Worm (Caenorhabditis elegans) whole organism, L4 larva: Measurements from ENCODE around the gene W05B10.4.

Experiments
- D1046.2 ChIP-seq: fragments of 200-800 bp; sonication (Bioruptor generic); IDR thresholded peaks from 2 replicates; pipeline ENCODE4 v1.3.6; 2022; ENCODE audit warnings: missing genetic modification characterization, missing compliant biosample characterization
- F26F4.8 ChIP-seq: fragments of 200-800 bp; sonication (Bioruptor generic); conservative IDR thresholded peaks from 2 replicates; pipeline ENCODE4 v1.3.6; 2022; ENCODE audit warnings: missing genetic modification characterization, missing compliant biosample characterization
- F44E2.7 ChIP-seq: fragments of 200-800 bp; sonication (Bioruptor generic); IDR thresholded peaks from 2 replicates; pipeline ENCODE4 v2.1.2; 2022; ENCODE audit warnings: missing genetic modification characterization, missing compliant biosample characterization
- T20F7.1 ChIP-seq: fragments of 200-800 bp; sonication (Bioruptor generic); optimal IDR thresholded peaks from 2 replicates; lab custom pipeline; 2018; ENCODE audit warnings: mild to moderate bottlenecking, missing genetic modification characterization, missing compliant biosample characterization
- T26A8.4 ChIP-seq: fragments of 200-800 bp; sonication (Bioruptor generic); IDR thresholded peaks from 2 replicates; pipeline ENCODE4 v1.3.6; 2022; ENCODE audit warnings: missing genetic modification characterization, missing compliant biosample characterization
- Y48G9A.11 ChIP-seq: fragments of 200-800 bp; sonication (Bioruptor generic); IDR thresholded peaks from 2 replicates; pipeline ENCODE4 v1.3.6; 2022; ENCODE audit warnings: missing genetic modification reagents, missing genetic modification characterization, missing compliant biosample characterization
- aha-1 ChIP-seq: fragments of 150-350 bp; peaks from one replicate; lab custom pipeline; 2014; ENCODE audit warnings: missing biosample characterization, missing genetic modification characterization
- arid-1 ChIP-seq: fragments of 200-800 bp; sonication (Bioruptor generic); conservative IDR thresholded peaks from 2 replicates; pipeline ENCODE4 v1.3.6; 2022; ENCODE audit warnings: missing genetic modification reagents, missing genetic modification characterization, missing compliant biosample characterization
- ceh-62 ChIP-seq: sonication (generic microtip); optimal IDR thresholded peaks from 2 replicates; lab custom pipeline; 2017; ENCODE audit warnings: missing biosample characterization, missing genetic modification characterization
- ces-1 ChIP-seq: fragments of 150-350 bp; sonication (generic microtip); optimal IDR thresholded peaks from 4 replicates; lab custom pipeline; 2014; ENCODE audit warnings: missing biosample characterization, missing genetic modification reagents, missing genetic modification characterization
- daf-12 ChIP-seq: fragments of 150-350 bp; optimal IDR thresholded peaks from 2 replicates; lab custom pipeline; 2014; ENCODE audit warnings: missing biosample characterization, missing genetic modification reagents, missing genetic modification characterization
- daf-16 ChIP-seq, 3 experiments: sonication (generic microtip); optimal IDR thresholded peaks; 2 replicates each; lab custom pipeline; 2016 to 2017; ENCODE audit warnings: missing genetic modification characterization in 3 of 3, missing genetic modification reagents in 3 of 3, mild to moderate bottlenecking in 2 of 3, missing compliant biosample characterization in 2 of 3, missing biosample characterization in 1 of 3, moderate library complexity in 1 of 3
- dmd-8 ChIP-seq: fragments of 200-800 bp; sonication (Bioruptor generic); IDR thresholded peaks from 2 replicates; pipeline ENCODE4 v1.3.6; 2022; ENCODE audit warnings: missing genetic modification characterization, missing compliant biosample characterization
- dpl-1 ChIP-seq: fragments of 150-350 bp; optimal IDR thresholded peaks from 2 replicates; lab custom pipeline; 2014; ENCODE audit warnings: missing biosample characterization, missing genetic modification reagents, missing genetic modification characterization
- fos-1 ChIP-seq: fragments of 150-350 bp; optimal IDR thresholded peaks from 2 replicates; lab custom pipeline; 2014; ENCODE audit warnings: missing biosample characterization, missing genetic modification characterization
- hlh-30 ChIP-seq: sonication (generic microtip); optimal IDR thresholded peaks from 2 replicates; lab custom pipeline; 2017; ENCODE audit warnings: antibody characterized with exemption, mild to moderate bottlenecking, missing genetic modification characterization, missing compliant biosample characterization; ENCODE audit not compliant: insufficient read depth
- hmg-1.1 ChIP-seq: fragments of 200-800 bp; sonication (Bioruptor generic); IDR thresholded peaks from 2 replicates; pipeline ENCODE4 v1.3.6; 2022; ENCODE audit warnings: missing genetic modification reagents, missing genetic modification characterization, missing compliant biosample characterization
- lim-7 ChIP-seq: fragments of 200-800 bp; sonication (Bioruptor generic); IDR thresholded peaks from 2 replicates; pipeline ENCODE4 v1.3.6; 2022; ENCODE audit warnings: missing genetic modification characterization, missing compliant biosample characterization
- lin-15B ChIP-seq: fragments of 150-350 bp; sonication (generic microtip); optimal IDR thresholded peaks from 3 replicates; lab custom pipeline; 2014; ENCODE audit warnings: missing biosample characterization, missing genetic modification characterization
- lin-38 ChIP-seq: fragments of 200-800 bp; sonication (Bioruptor generic); IDR thresholded peaks from 2 replicates; pipeline ENCODE4 v1.3.6; 2022; ENCODE audit warnings: missing genetic modification reagents, missing genetic modification characterization, missing compliant biosample characterization
- lin-39 ChIP-seq: fragments of 150-350 bp; optimal IDR thresholded peaks from 2 replicates; lab custom pipeline; 2014; ENCODE audit warnings: missing biosample characterization, missing genetic modification reagents, missing genetic modification characterization
- lsy-2 ChIP-seq, 2 experiments: fragments of 150-350 bp in 1 of 2; sonication (generic microtip) in 1 of 2; optimal IDR thresholded peaks; 2 replicates each; lab custom pipeline; 2014 to 2017; ENCODE audit warnings: missing biosample characterization in 2 of 2, missing genetic modification characterization in 2 of 2
- mep-1 ChIP-seq: fragments of 150-350 bp; sonication (generic microtip); optimal IDR thresholded peaks from 3 replicates; lab custom pipeline; 2014; ENCODE audit warnings: missing biosample characterization, missing genetic modification characterization
- mxl-2 ChIP-seq: fragments of 200-800 bp; sonication (Bioruptor generic); conservative IDR thresholded peaks from 2 replicates; pipeline ENCODE4 v1.3.6; 2022; ENCODE audit warnings: missing genetic modification reagents, missing genetic modification characterization, missing compliant biosample characterization
- nhr-11 ChIP-seq: fragments of 150-350 bp; optimal IDR thresholded peaks from 2 replicates; lab custom pipeline; 2014; ENCODE audit warnings: missing biosample characterization, missing genetic modification characterization
- nhr-48 ChIP-seq: sonication (generic microtip); optimal IDR thresholded peaks from 2 replicates; lab custom pipeline; 2016; ENCODE audit warnings: mild to moderate bottlenecking, missing genetic modification characterization, missing compliant biosample characterization
- nhr-6 ChIP-seq: fragments of 150-350 bp; optimal IDR thresholded peaks from 2 replicates; lab custom pipeline; 2014; ENCODE audit warnings: missing biosample characterization, missing genetic modification characterization
- php-3 ChIP-seq: fragments of 200-800 bp; sonication (Bioruptor generic); IDR thresholded peaks from 2 replicates; pipeline ENCODE4 v1.3.6; 2022; ENCODE audit warnings: missing genetic modification reagents, missing genetic modification characterization, missing compliant biosample characterization
- pqm-1 ChIP-seq: sonication (generic microtip); optimal IDR thresholded peaks from 2 replicates; lab custom pipeline; 2017; ENCODE audit warnings: missing biosample characterization, missing genetic modification characterization
- rbr-2 ChIP-seq: sonication (generic microtip); optimal IDR thresholded peaks from 2 replicates; lab custom pipeline; 2016; ENCODE audit warnings: missing genotype, missing genetic modification characterization, missing compliant biosample characterization
- sdz-12 ChIP-seq: fragments of 200-800 bp; sonication (Bioruptor generic); optimal IDR thresholded peaks from 2 replicates; lab custom pipeline; 2018; ENCODE audit warnings: mild to moderate bottlenecking, missing genetic modification characterization, missing compliant biosample characterization
- snpc-4 ChIP-seq: fragments of 150-350 bp; optimal IDR thresholded peaks from 2 replicates; lab custom pipeline; 2014; ENCODE audit warnings: missing biosample characterization, missing genetic modification characterization
- unc-62 ChIP-seq, 3 experiments: fragments of 150-350 bp in 1 of 3; sonication (generic microtip); optimal IDR thresholded peaks in 2 of 3; peaks in 1 of 3; 1 replicate in 1 of 3; 2 replicates in 2 of 3; lab custom pipeline; 2014 to 2017; ENCODE audit warnings: missing biosample characterization in 3 of 3, missing genetic modification characterization in 3 of 3, missing genetic modification reagents in 3 of 3, missing genotype in 1 of 3
- zfp-2 ChIP-seq: sonication (generic microtip); optimal IDR thresholded peaks from 2 replicates; lab custom pipeline; 2016; ENCODE audit warnings: mild to moderate bottlenecking, missing genetic modification characterization, missing compliant biosample characterization
- zip-2 ChIP-seq: fragments of 150-350 bp; optimal IDR thresholded peaks from 2 replicates; lab custom pipeline; 2014; ENCODE audit warnings: missing biosample characterization, missing genetic modification characterization
- ztf-7 ChIP-seq: fragments of 150-350 bp; optimal IDR thresholded peaks from 2 replicates; lab custom pipeline; 2014; ENCODE audit warnings: missing biosample characterization, missing genetic modification characterization

W05B10.4 gene

DNA sequence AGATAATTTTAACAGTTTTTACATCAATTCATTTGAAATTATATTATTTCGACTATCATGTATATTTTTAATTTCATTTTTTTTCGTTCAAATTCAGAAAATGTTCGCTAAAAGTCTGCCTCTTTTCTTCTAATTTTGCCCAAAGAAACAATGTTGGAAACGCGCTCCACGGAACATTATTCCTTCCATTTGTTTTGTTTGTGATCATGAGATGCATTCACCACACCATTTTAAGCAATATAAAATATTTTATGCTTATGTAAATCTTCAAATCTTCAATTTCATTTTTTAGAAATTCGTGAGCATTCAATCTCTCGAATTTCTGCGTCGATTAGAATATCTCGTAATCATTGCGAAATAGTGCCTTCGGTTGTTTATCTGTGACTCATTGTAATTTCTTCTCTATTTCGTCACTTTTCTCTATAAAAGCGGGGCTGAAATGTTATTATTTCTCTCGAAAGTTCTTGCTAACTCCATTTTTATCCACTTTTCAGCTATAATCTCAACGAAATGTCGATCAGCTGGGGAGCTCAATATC lies 29.4 kb downstream of the W05B10.4 start, which contains the start of gene istr-1:
Gene istr-1, plus strand, starts transcription at position 495 of the 538 bp plus-strand sequence.
- TF ChIP-seq lim-7 (GFP tag; lab: Robert Waterston, UW) (no peak), T20F7.1 (peak; percentile 38), dpl-1 (GFP tag; lab: Kevin White, UChicago) (no peak), hmg-1.1 (GFP tag; lab: Robert Waterston, UW) (no peak), dmd-8 (no peak), php-3 (no peak), D1046.2 (GFP tag; lab: Robert Waterston, UW) (no peak), sdz-12 (GFP tag; lab: Kevin White, UChicago) (no peak), lsy-2 (tag; optimal IDR thresholded peaks at IDR 0.05; lab: Kevin White, UChicago) (peak in 1 of 2 experiments; percentile 47), nhr-6 (tag; lab: Kevin White, UChicago) (peak; percentile 30), ztf-7 (no peak), daf-12 (tag; lab: Kevin White, UChicago) (no peak), zip-2 (tag; lab: Kevin White, UChicago) (no peak), T26A8.4 (GFP tag; lab: Robert Waterston, UW) (no peak), pqm-1 (no peak), lin-39 (no peak), mxl-2 (no peak), lin-38 (GFP tag; lab: Robert Waterston, UW) (peak; percentile 49), daf-16 (GFP tag; optimal IDR thresholded peaks at IDR 0.05; lab: Kevin White, UChicago) (no peak), daf-16 (tag; optimal IDR thresholded peaks at IDR 0.05; lab: Kevin White, UChicago) (peak; percentile 39), hlh-30 (peak; percentile 74), nhr-48 (tag; lab: Kevin White, UChicago) (no peak), rbr-2 (tag; lab: Kevin White, UChicago) (peak; percentile 0), nhr-11 (tag; lab: Kevin White, UChicago) (peak; percentile 52)

DNA sequence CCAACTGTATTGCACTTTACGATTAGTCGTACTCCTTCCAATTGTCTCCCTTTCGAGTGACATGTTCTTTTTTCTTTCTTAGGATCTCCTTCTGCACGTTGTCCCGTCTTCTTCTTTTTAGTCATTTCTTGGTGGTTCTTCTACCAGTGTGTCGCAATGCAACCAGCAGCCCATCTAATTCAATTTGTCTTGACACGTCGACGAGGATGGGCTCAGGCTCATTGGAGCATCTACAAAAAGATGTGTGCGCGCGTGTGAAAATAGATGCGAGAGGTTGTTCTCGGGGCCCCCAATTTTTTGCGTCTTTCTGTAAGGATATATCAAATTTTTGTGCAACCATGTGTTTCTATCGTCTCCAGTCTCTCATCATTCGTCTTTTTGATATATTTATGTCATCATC lies 33.6 kb downstream of the W05B10.4 start:
- TF ChIP-seq T26A8.4 (GFP tag; lab: Robert Waterston, UW), result no peak
- TF ChIP-seq dpl-1 (GFP tag; lab: Kevin White, UChicago), result no peak
- TF ChIP-seq fos-1 (tag; lab: Kevin White, UChicago), result no peak
- TF ChIP-seq ces-1, result peak; percentile 44
- TF ChIP-seq mep-1 (tag; lab: Kevin White, UChicago), result no peak
- TF ChIP-seq unc-62 (GFP tag; optimal IDR thresholded peaks at IDR 0.05 in 1 of 2; lab: Kevin White, UChicago), result no peak
- no peak for TF ChIP-seq unc-62 (tag; optimal IDR thresholded peaks at IDR 0.05; lab: Kevin White, UChicago)
- no peak for TF ChIP-seq hmg-1.1 (GFP tag; lab: Robert Waterston, UW)
- TF ChIP-seq, all 104 proteins: peak for 1

DNA sequence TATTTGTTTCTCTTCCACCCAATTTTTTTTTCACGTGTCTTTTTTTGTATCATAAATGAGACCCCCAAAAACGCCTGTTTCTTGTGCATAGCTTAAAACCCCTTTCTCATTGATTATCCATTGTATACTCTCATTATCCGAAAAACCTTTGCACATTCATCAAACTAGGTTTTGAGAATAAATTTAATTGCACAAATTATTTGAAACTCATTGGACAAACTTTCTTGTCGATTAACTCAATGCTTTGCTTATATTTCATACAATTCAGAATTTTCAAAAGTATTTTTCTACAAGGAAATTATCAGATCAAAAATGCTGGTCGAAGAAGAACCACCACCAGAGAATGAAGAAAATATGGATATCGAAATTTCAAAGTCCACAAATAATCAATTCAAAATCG lies 36.1 kb downstream of the W05B10.4 start, which contains the start of gene R11D1.1:
Gene R11D1.1, plus strand, starts transcription at position 301 of the 400 bp plus-strand sequence.
- TF ChIP-seq F44E2.7 (GFP tag; lab: Robert Waterston, UW), result no peak
- TF ChIP-seq F26F4.8, result no peak
- TF ChIP-seq aha-1, result no peak
- TF ChIP-seq unc-62 (GFP tag; optimal IDR thresholded peaks at IDR 0.05 in 1 of 2; lab: Kevin White, UChicago), result peak in 1 of 2 experiments; percentile 34
- no peak for TF ChIP-seq unc-62 (tag; optimal IDR thresholded peaks at IDR 0.05; lab: Kevin White, UChicago)
- TF ChIP-seq ces-1, result no peak
- TF ChIP-seq, all 104 proteins: peak for 1

DNA sequence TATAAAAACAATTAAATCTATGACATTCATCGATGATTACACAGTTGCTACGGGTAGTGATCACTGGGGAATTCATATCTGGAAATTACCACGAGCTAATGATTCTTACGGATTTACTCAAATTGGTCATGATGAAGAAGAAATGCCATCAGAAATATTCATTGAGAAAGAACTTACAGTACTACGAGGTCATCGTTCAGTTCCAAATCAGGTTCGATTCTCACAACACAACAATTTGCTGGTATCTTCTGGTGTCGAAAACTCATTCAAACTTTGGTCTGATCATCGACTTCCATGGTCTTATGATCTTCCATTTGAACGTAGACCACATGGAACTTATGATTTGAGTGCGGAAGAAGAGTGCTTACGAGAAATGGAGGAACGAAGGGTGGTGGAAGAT lies 38.5 kb downstream of the W05B10.4 start:
- TF ChIP-seq dpl-1 (GFP tag; lab: Kevin White, UChicago) (no peak), aha-1 (peak; percentile 80), lin-15B (tag; lab: Kevin White, UChicago) (no peak)

DNA sequence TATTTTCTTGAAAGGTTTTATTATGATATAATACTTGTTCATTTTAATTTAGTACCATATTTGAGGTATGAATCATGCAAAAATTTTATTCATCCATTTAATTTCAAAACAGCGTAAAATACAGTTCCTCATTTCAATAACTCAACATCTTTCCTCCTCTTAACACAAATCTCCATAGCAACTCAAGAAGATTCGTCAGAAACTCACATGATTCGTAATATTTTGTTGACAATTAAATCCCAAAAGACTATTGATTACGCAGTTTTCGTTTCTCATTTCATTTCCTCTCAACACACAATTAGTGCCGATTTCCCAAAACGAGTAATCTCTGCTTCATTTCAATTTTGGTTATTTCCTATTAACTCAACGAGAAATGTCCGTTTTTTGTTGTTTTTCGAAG lies 40.3 kb downstream of the W05B10.4 start, which contains the start of gene R11D1.2:
Gene R11D1.2, plus strand, starts transcription at position 301 of the 400 bp plus-strand sequence.
- no peak for TF ChIP-seq nhr-11 (tag; lab: Kevin White, UChicago)
- no peak for TF ChIP-seq daf-16 (GFP tag; optimal IDR thresholded peaks at IDR 0.05; lab: Kevin White, UChicago)
- TF ChIP-seq daf-16 (tag; optimal IDR thresholded peaks at IDR 0.05; lab: Kevin White, UChicago), result no peak
- no peak for TF ChIP-seq hmg-1.1 (GFP tag; lab: Robert Waterston, UW)
- TF ChIP-seq arid-1 (GFP tag; lab: Robert Waterston, UW), result no peak
- no peak for TF ChIP-seq Y48G9A.11 (GFP tag; lab: Robert Waterston, UW)
- no peak for TF ChIP-seq ceh-62 (tag; lab: Kevin White, UChicago)
- TF ChIP-seq zfp-2, result no peak
- no peak for TF ChIP-seq snpc-4 (tag; lab: Kevin White, UChicago)
- TF ChIP-seq, all 104 proteins: peak for 0
